Worm (Caenorhabditis elegans): ENCODE data around the gene srlf-7.

DNA sequence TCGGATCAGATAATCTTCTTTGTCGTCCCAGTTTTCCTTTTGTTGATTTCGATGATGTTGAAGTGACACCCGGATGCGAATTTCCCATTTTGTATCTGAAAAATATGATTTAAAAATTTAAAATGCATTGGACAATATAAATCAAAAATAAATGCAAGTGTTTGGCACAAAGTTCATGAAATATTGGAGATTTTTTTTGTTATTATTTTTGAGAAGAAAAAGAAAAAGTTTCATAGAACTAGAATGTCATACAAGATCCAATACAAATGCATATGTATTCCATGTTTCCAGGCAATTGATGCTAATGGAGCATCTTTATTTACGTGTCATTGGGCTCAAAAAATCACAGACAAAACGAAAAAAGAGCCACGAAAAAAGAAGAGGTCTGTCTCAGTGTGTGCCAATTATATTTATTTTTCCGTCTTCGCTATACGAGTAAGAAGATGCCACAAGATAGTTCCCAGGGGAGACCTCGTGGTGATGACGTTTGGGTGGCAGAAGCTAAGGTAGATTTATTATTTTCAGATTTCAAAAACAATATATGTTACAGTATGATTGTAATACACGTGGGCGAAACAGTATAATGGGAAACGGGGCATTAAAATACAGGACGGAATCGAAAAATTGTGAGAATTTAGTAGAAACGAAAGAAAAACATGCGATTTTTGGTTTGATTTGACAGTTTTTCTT, 30.5 kb downstream of the srlf-7 start, which contains the start of the genes glb-23 and R13A1.1:
- no peak for TF ChIP-seq nhr-237 (tag; optimal IDR thresholded peaks at IDR 0.05)
- TF ChIP-seq lin-39 (tag; optimal IDR thresholded peaks at IDR 0.05) = no peak
- no peak for TF ChIP-seq lin-29 (GFP tag; IDR thresholded peaks at IDR 0.05)
- no peak for TF ChIP-seq nhr-76 (tag; optimal IDR thresholded peaks at IDR 0.05)
